Fruit fly (Drosophila melanogaster) whole organism, embryonic: Measurements from ENCODE around the gene CG4291.

Source experiments
- CG11456 ChIP-seq: fragments of 200-800 bp; sonication (Bioruptor generic); IDR thresholded peaks from 3 replicates; pipeline ENCODE4 v1.3.6; 2022; ENCODE audit warnings: missing biosample characterization, missing genetic modification characterization
- CG11560 ChIP-seq: fragments of 200-800 bp; sonication (Bioruptor generic); IDR thresholded peaks from 3 replicates; pipeline ENCODE4 v1.3.6; 2022; ENCODE audit warnings: missing biosample characterization, missing genetic modification characterization
- CG15073 ChIP-seq: fragments of 200-800 bp; sonication (Bioruptor generic); optimal IDR thresholded peaks from 2 replicates; lab custom pipeline; 2016; ENCODE audit warnings: missing biosample characterization, missing genetic modification characterization
- CG17385 ChIP-seq: fragments of 200-800 bp; sonication (Bioruptor generic); optimal IDR thresholded peaks from 3 replicates; lab custom pipeline; 2018; ENCODE audit warnings: missing biosample characterization, mild to moderate bottlenecking, missing genetic modification characterization
- CG3281 ChIP-seq: fragments of 200-800 bp; sonication (Bioruptor generic); optimal IDR thresholded peaks from 3 replicates; lab custom pipeline; 2017; ENCODE audit warnings: missing biosample characterization, mild to moderate bottlenecking, missing genetic modification characterization
- CG34224 ChIP-seq: fragments of 200-800 bp; sonication (Bioruptor generic); IDR thresholded peaks from 3 replicates; pipeline ENCODE4 v1.3.6; 2022; ENCODE audit warnings: missing biosample characterization, missing genetic modification characterization; ENCODE audit not compliant: partially characterized antibody
- CG4854 ChIP-seq: fragments of 200-800 bp; sonication (Bioruptor generic); optimal IDR thresholded peaks from 2 replicates; lab custom pipeline; 2016; ENCODE audit warnings: missing biosample characterization, missing genetic modification characterization, inconsistent platforms
- CG5953 ChIP-seq: fragments of 200-800 bp; sonication (Bioruptor generic); IDR thresholded peaks from 2 replicates; pipeline ENCODE4 v1.3.6; 2022; ENCODE audit warnings: missing biosample characterization, missing genetic modification characterization
- CG6689 ChIP-seq: fragments of 200-800 bp; sonication (Bioruptor generic); IDR thresholded peaks from 2 replicates; pipeline ENCODE4 v1.3.6; 2022; ENCODE audit warnings: missing biosample characterization, missing genetic modification characterization
- CG7357 ChIP-seq: fragments of 200-800 bp; sonication (Bioruptor generic); IDR thresholded peaks from 3 replicates; pipeline ENCODE4 v1.3.6; 2022; ENCODE audit warnings: missing biosample characterization, missing genetic modification characterization
- CG7372 ChIP-seq: fragments of 200-800 bp; sonication (Bioruptor generic); IDR thresholded peaks from 2 replicates; pipeline ENCODE4 v1.3.6; 2022; ENCODE audit warnings: missing biosample characterization, missing genetic modification characterization
- CG7786 ChIP-seq: fragments of 200-800 bp; sonication (Bioruptor generic); optimal IDR thresholded peaks from 2 replicates; lab custom pipeline; 2016; ENCODE audit warnings: missing biosample characterization, missing genetic modification characterization
- CG8281 ChIP-seq: fragments of 200-800 bp; sonication (Bioruptor generic); optimal IDR thresholded peaks from 2 replicates; lab custom pipeline; 2018; ENCODE audit warnings: missing biosample characterization, mild to moderate bottlenecking, missing genetic modification characterization, moderate library complexity
- CG8765 ChIP-seq: fragments of 200-800 bp; sonication (Bioruptor generic); IDR thresholded peaks from 2 replicates; pipeline ENCODE4 v1.3.6; 2022; ENCODE audit warnings: missing biosample characterization, missing genetic modification characterization
- CkIIα-i1 ChIP-seq: fragments of 200-800 bp; sonication (Bioruptor generic); IDR thresholded peaks from 2 replicates; pipeline ENCODE4 v1.3.6; 2022; ENCODE audit warnings: missing biosample characterization, missing genetic modification characterization
- D19A ChIP-seq: fragments of 200-800 bp; optimal IDR thresholded peaks from 3 replicates; lab custom pipeline; 2019; ENCODE audit warnings: missing biosample characterization, mild to moderate bottlenecking, missing genetic modification characterization, moderate library complexity
- D19B ChIP-seq: fragments of 200-800 bp; sonication (Bioruptor generic); optimal IDR thresholded peaks from 2 replicates; lab custom pipeline; 2017; ENCODE audit warnings: missing biosample characterization, mild to moderate bottlenecking, missing genetic modification characterization
- Drgx ChIP-seq: fragments of 200-800 bp; sonication (Bioruptor generic); IDR thresholded peaks from 2 replicates; pipeline ENCODE4 v1.3.6; 2022; ENCODE audit warnings: missing biosample characterization, missing genetic modification characterization
- Ets97D ChIP-seq: fragments of 200-800 bp; sonication (Bioruptor generic); optimal IDR thresholded peaks from 3 replicates; lab custom pipeline; 2016; ENCODE audit warnings: missing biosample characterization, missing genetic modification characterization
- HLH4C ChIP-seq: fragments of 200-800 bp; sonication (Bioruptor generic); IDR thresholded peaks from 3 replicates; pipeline ENCODE4 v1.3.6; 2022; ENCODE audit warnings: missing biosample characterization, missing genetic modification characterization; ENCODE audit not compliant: partially characterized antibody
- HLH54F ChIP-seq: fragments of 200-800 bp; sonication (Bioruptor generic); optimal IDR thresholded peaks from 3 replicates; lab custom pipeline; 2016; ENCODE audit warnings: missing biosample characterization, missing genetic modification characterization
- Hmx ChIP-seq: fragments of 200-800 bp; sonication (Bioruptor generic); optimal IDR thresholded peaks from 2 replicates; lab custom pipeline; 2016; ENCODE audit warnings: missing biosample characterization, missing genetic modification characterization
- MESR4 ChIP-seq: fragments of 200-800 bp; sonication (Bioruptor generic); optimal IDR thresholded peaks from 2 replicates; lab custom pipeline; 2018; ENCODE audit warnings: missing biosample characterization, mild to moderate bottlenecking, missing genetic modification characterization, moderate library complexity
- Poxn ChIP-seq: fragments of 200-800 bp; sonication (Bioruptor generic); IDR thresholded peaks from 2 replicates; pipeline ENCODE4 v1.3.6; 2022; ENCODE audit warnings: missing biosample characterization, missing genetic modification characterization
- Scr ChIP-seq: fragments of 200-800 bp; sonication (Bioruptor generic); IDR thresholded peaks from 2 replicates; pipeline ENCODE4 v1.3.6; 2022; ENCODE audit warnings: missing biosample characterization, missing genetic modification characterization; ENCODE audit not compliant: partially characterized antibody
- Sin3A ChIP-seq: fragments of >200 bp; optimal IDR thresholded peaks from 2 replicates; lab custom pipeline; 2018
- Spps ChIP-seq: fragments of 200-800 bp; sonication (Bioruptor generic); optimal IDR thresholded peaks from 2 replicates; lab custom pipeline; 2018; ENCODE audit warnings: missing biosample characterization, mild to moderate bottlenecking, missing genetic modification characterization
- YL-1 ChIP-seq: fragments of 200-800 bp; sonication (Bioruptor generic); optimal IDR thresholded peaks from 3 replicates; lab custom pipeline; 2017; ENCODE audit warnings: missing biosample characterization, mild to moderate bottlenecking, missing genetic modification characterization
- ase ChIP-seq: fragments of 200-800 bp; sonication (Bioruptor generic); IDR thresholded peaks from 3 replicates; pipeline ENCODE4 v1.3.6; 2022; ENCODE audit warnings: missing biosample characterization, missing genetic modification characterization
- bowl ChIP-seq: fragments of 200-800 bp; sonication (Bioruptor generic); IDR thresholded peaks from 2 replicates; pipeline ENCODE4 v1.3.6; 2022; ENCODE audit warnings: missing biosample characterization, missing genetic modification characterization
- br ChIP-seq: fragments of >200 bp; optimal IDR thresholded peaks from 2 replicates; lab custom pipeline; 2017
- croc ChIP-seq: fragments of 200-800 bp; sonication (Bioruptor generic); conservative IDR thresholded peaks from 3 replicates; pipeline ENCODE4 v1.3.6; 2022; ENCODE audit warnings: missing biosample characterization, missing genetic modification characterization
- crp ChIP-seq, 2 experiments: fragments of 200-800 bp; sonication (Bioruptor generic); optimal IDR thresholded peaks; 2 replicates in 1 of 2; 3 replicates in 1 of 2; lab custom pipeline; 2017; ENCODE audit warnings: missing biosample characterization in 2 of 2, missing genetic modification characterization in 2 of 2, mild to moderate bottlenecking in 1 of 2, moderate library complexity in 1 of 2
- ewg ChIP-seq: fragments of 200-800 bp; sonication (Bioruptor generic); optimal IDR thresholded peaks from 3 replicates; lab custom pipeline; 2017; ENCODE audit warnings: mild to moderate bottlenecking, missing biosample characterization, missing genetic modification reagents, missing genetic modification characterization
- exex ChIP-seq: fragments of 200-800 bp; sonication (Bioruptor generic); optimal IDR thresholded peaks from 4 replicates; lab custom pipeline; 2018; ENCODE audit warnings: missing biosample characterization, mild to moderate bottlenecking, missing genetic modification characterization, moderate library complexity
- eyg ChIP-seq: fragments of 200-800 bp; sonication (Bioruptor generic); optimal IDR thresholded peaks from 3 replicates; lab custom pipeline; 2016; ENCODE audit warnings: missing biosample characterization, missing genetic modification characterization
- fd3F ChIP-seq: fragments of 200-800 bp; sonication (Bioruptor generic); optimal IDR thresholded peaks from 2 replicates; lab custom pipeline; 2018; ENCODE audit warnings: missing biosample characterization, mild to moderate bottlenecking, missing genetic modification characterization, moderate library complexity
- gcm2 ChIP-seq: fragments of 200-800 bp; sonication (Bioruptor generic); optimal IDR thresholded peaks from 2 replicates; lab custom pipeline; 2016; ENCODE audit warnings: missing biosample characterization, missing genetic modification characterization
- grn ChIP-seq: fragments of 200-800 bp; sonication (Bioruptor generic); optimal IDR thresholded peaks from 3 replicates; lab custom pipeline; 2017; ENCODE audit warnings: missing biosample characterization, missing genetic modification characterization
- hth ChIP-seq: fragments of >200 bp; optimal IDR thresholded peaks from 2 replicates; lab custom pipeline; 2017; ENCODE audit warnings: inconsistent platforms
- insv ChIP-seq, 2 experiments: fragments of 200-800 bp; sonication (Bioruptor generic); optimal IDR thresholded peaks; 3 replicates each; lab custom pipeline; 2016 to 2018; ENCODE audit warnings: missing biosample characterization in 2 of 2, missing genetic modification characterization in 2 of 2
- kah ChIP-seq: fragments of 200-800 bp; sonication (Bioruptor generic); optimal IDR thresholded peaks from 2 replicates; lab custom pipeline; 2018; ENCODE audit warnings: missing biosample characterization, mild to moderate bottlenecking, missing genetic modification characterization
- klu ChIP-seq: fragments of 200-800 bp; sonication (Bioruptor generic); IDR thresholded peaks from 2 replicates; pipeline ENCODE4 v1.3.6; 2022; ENCODE audit warnings: missing biosample characterization, missing genetic modification characterization
- mirr ChIP-seq: fragments of 200-800 bp; sonication (Bioruptor generic); optimal IDR thresholded peaks from 3 replicates; lab custom pipeline; 2018; ENCODE audit warnings: missing biosample characterization, mild to moderate bottlenecking, missing genetic modification characterization
- onecut ChIP-seq: fragments of 200-800 bp; sonication (Bioruptor generic); IDR thresholded peaks from 2 replicates; pipeline ENCODE4 v1.3.6; 2022; ENCODE audit warnings: missing biosample characterization, missing genetic modification characterization
- pita ChIP-seq: fragments of 200-800 bp; sonication (Bioruptor generic); optimal IDR thresholded peaks from 2 replicates; lab custom pipeline; 2017; ENCODE audit warnings: missing biosample characterization, mild to moderate bottlenecking, missing genetic modification characterization
- sob ChIP-seq: fragments of 200-800 bp; sonication (Bioruptor generic); IDR thresholded peaks from 2 replicates; pipeline ENCODE4 v1.3.6; 2022; ENCODE audit warnings: missing biosample characterization, missing genetic modification characterization
- vnd ChIP-seq: fragments of 200-800 bp; sonication (Bioruptor generic); IDR thresholded peaks from 3 replicates; pipeline ENCODE4 v1.3.6; 2022; ENCODE audit warnings: missing biosample characterization, missing genetic modification characterization; ENCODE audit not compliant: partially characterized antibody
- wdn ChIP-seq: fragments of 200-800 bp; sonication (Bioruptor generic); IDR thresholded peaks from 2 replicates; pipeline ENCODE4 v1.3.6; 2022; ENCODE audit warnings: missing biosample characterization, missing genetic modification characterization
- yki ChIP-seq: fragments of >200 bp; optimal IDR thresholded peaks from 3 replicates; lab custom pipeline; 2018
- zen ChIP-seq: fragments of 200-800 bp; sonication (Bioruptor generic); optimal IDR thresholded peaks from 3 replicates; lab custom pipeline; 2018; ENCODE audit warnings: missing biosample characterization, mild to moderate bottlenecking, missing genetic modification characterization, moderate library complexity
- zfh1 ChIP-seq: fragments of 200-800 bp; sonication (Bioruptor generic); IDR thresholded peaks from 3 replicates; pipeline ENCODE4 v1.3.6; 2022; ENCODE audit warnings: missing biosample characterization, missing genetic modification characterization

Gene CG4291

DNA sequence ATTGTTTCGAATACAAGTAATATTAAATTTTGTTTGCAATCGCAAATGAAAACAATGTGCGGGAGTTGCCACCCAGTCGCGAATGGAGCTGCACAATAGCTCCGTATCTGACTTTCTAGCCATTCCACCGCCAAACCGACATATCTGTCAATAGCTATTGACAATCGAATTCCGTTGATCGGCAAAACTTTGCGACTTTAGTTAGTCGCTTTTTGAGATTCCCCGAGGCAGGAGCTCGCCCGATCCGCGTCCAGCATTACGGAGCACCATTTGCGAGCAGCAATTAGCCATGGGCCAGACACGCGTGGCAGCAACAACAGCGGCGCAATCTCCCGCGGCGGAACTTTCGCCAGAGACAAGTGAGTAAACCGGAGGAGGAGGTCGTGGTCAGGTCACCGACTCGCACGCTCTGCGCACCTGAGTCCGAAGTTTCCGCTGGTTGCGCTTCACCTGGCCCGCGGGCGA is at the start of gene CG4291, which contains the start of gene kraken (continued):
- TF ChIP-seq CG7786 (GFP tag; lab: Kevin White, UChicago) (peak; percentile 17), ase (GFP tag; lab: Robert Waterston, UW) (peak; percentile 56; the same call in 1 of the 3 replicates), CG34224 (GFP tag; lab: Robert Waterston, UW) (0 out of 3 replicates have a peak, but pooled peaks have one; percentile 41), fd3F (GFP tag; lab: Kevin White, UChicago) (peak; percentile 39), eyg (GFP tag; lab: Kevin White, UChicago) (peak; percentile 50), CG17385 (peak; percentile 41), kah (GFP tag; lab: Kevin White, UChicago) (peak; percentile 57), sob (GFP tag; lab: Robert Waterston, UW) (peak; percentile 60), ewg (peak; percentile 31), gcm2 (no peak), CG6689 (GFP tag; lab: Robert Waterston, UW) (peak; percentile 22; the same call in 1 of the 2 replicates), Hmx (GFP tag; lab: Kevin White, UChicago) (no peak), CG5953 (0 out of 2 replicates have a peak, but pooled peaks have one; percentile 37), CG8765 (GFP tag; lab: Robert Waterston, UW) (no peak), YL-1 (GFP tag; lab: Kevin White, UChicago) (peak; percentile 50), klu (GFP tag; lab: Robert Waterston, UW) (peak; percentile 47; the same call in 1 of the 2 replicates), Ets97D (GFP tag; lab: Kevin White, UChicago) (peak; percentile 7), CG7372 (GFP tag; lab: Robert Waterston, UW) (no peak), crp (GFP tag; optimal IDR thresholded peaks at IDR 0.05; lab: Kevin White, UChicago) (no peak), vnd (GFP tag; lab: Robert Waterston, UW) (no peak), Scr (GFP tag; lab: Robert Waterston, UW) (peak; percentile 44; the same call in 1 of the 2 replicates), wdn (GFP tag; lab: Robert Waterston, UW) (peak; percentile 67), CkIIα-i1 (GFP tag; lab: Robert Waterston, UW) (no peak), D19B (GFP tag; lab: Kevin White, UChicago) (no peak), CG15073 (GFP tag; lab: Kevin White, UChicago) (no peak), mirr (peak; percentile 72), Drgx (GFP tag; lab: Robert Waterston, UW) (peak; percentile 35; the same call in 1 of the 2 replicates), zfh1 (GFP tag; lab: Robert Waterston, UW) (peak; percentile 42; the same call in 1 of the 3 replicates), bowl (no peak), CG7357 (GFP tag; lab: Robert Waterston, UW) (no peak), D19A (tag; lab: Kevin White, UChicago) (no peak), Spps (tag; lab: Kevin White, UChicago) (no peak), yki (lab: Kevin White, UChicago) (no peak), insv (GFP tag; optimal IDR thresholded peaks at IDR 0.05; lab: Kevin White, UChicago) (peak in 1 of 2 experiments; percentile 12), Sin3A (lab: Kevin White, UChicago) (peak; percentile 34), onecut (peak; percentile 68; the same call in 1 of the 2 replicates), MESR4 (GFP tag; lab: Kevin White, UChicago) (peak; percentile 93), Poxn (GFP tag; lab: Robert Waterston, UW) (no peak), zen (tag; lab: Kevin White, UChicago) (peak; percentile 24), CG11456 (GFP tag; lab: Robert Waterston, UW) (peak; percentile 84), CG3281 (GFP tag; lab: Kevin White, UChicago) (peak; percentile 37), croc (no peak), br (lab: Kevin White, UChicago) (no peak), pita (GFP tag; lab: Kevin White, UChicago) (no peak), grn (GFP tag; lab: Kevin White, UChicago) (peak; percentile 22), CG8281 (tag; lab: Kevin White, UChicago) (peak; percentile 99), HLH54F (GFP tag; lab: Kevin White, UChicago) (peak; percentile 58), HLH4C (GFP tag; lab: Robert Waterston, UW) (peak; percentile 67), CG11560 (no peak; the same call in 2 of the 3 replicates), CG4854 (GFP tag; lab: Kevin White, UChicago) (no peak), hth (lab: Kevin White, UChicago) (no peak), exex (tag; lab: Kevin White, UChicago) (peak; percentile 70)
